Worm (Caenorhabditis elegans) whole organism, L2 larva: ENCODE measurements around the gene W02D7.4.
"Not testable (repeated sequence)": the region's sequence is repeated elsewhere in the genome, so short reads cannot be mapped to it uniquely, and the experiment has no call there.

Source experiments
- C34F6.9 ChIP-seq: fragments of 150-350 bp; optimal IDR thresholded peaks from 2 replicates; lab custom pipeline; 2014; ENCODE audit warnings: missing biosample characterization, missing genetic modification characterization
- F13H6.1 ChIP-seq: sonication (generic microtip); optimal IDR thresholded peaks from 2 replicates; lab custom pipeline; 2016; ENCODE audit warnings: missing genetic modification characterization, missing compliant biosample characterization
- Y55F3AM.14 ChIP-seq: fragments of 200-800 bp; sonication (Bioruptor generic); optimal IDR thresholded peaks from 2 replicates; lab custom pipeline; 2018; ENCODE audit warnings: mild to moderate bottlenecking, missing genetic modification characterization, missing compliant biosample characterization
- ZK546.5 ChIP-seq: sonication (generic microtip); optimal IDR thresholded peaks from 2 replicates; lab custom pipeline; 2017; ENCODE audit warnings: missing biosample characterization, missing genetic modification characterization
- ama-1 ChIP-seq: fragments of 150-350 bp; optimal IDR thresholded peaks from 2 replicates; lab custom pipeline; 2018; ENCODE audit warnings: inconsistent platforms
- blmp-1 ChIP-seq: sonication (generic microtip); optimal IDR thresholded peaks from 2 replicates; lab custom pipeline; 2017; ENCODE audit warnings: missing genetic modification characterization, mild to moderate bottlenecking, missing compliant biosample characterization, antibody characterized with exemption, moderate library complexity; ENCODE audit not compliant: insufficient read depth
- ceh-16 ChIP-seq: fragments of 150-350 bp; optimal IDR thresholded peaks from 2 replicates; lab custom pipeline; 2014; ENCODE audit warnings: missing biosample characterization, missing genetic modification characterization
- ceh-82 ChIP-seq: fragments of 150-350 bp; optimal IDR thresholded peaks from 2 replicates; lab custom pipeline; 2014; ENCODE audit warnings: missing biosample characterization, missing genetic modification characterization
- crh-2 ChIP-seq: sonication (generic microtip); optimal IDR thresholded peaks from 2 replicates; lab custom pipeline; 2017; ENCODE audit warnings: missing biosample characterization, missing genetic modification characterization
- dmd-4 ChIP-seq: sonication (generic microtip); optimal IDR thresholded peaks from 2 replicates; lab custom pipeline; 2017; ENCODE audit warnings: missing biosample characterization, missing genetic modification characterization
- egl-27 ChIP-seq: sonication (generic microtip); optimal IDR thresholded peaks from 3 replicates; lab custom pipeline; 2017; ENCODE audit warnings: missing biosample characterization, missing genetic modification reagents, missing genetic modification characterization
- elt-1 ChIP-seq: fragments of 150-350 bp; optimal IDR thresholded peaks from 2 replicates; lab custom pipeline; 2014; ENCODE audit warnings: missing biosample characterization, missing genetic modification characterization
- elt-3 ChIP-seq: sonication (generic microtip); optimal IDR thresholded peaks from 2 replicates; lab custom pipeline; 2017; ENCODE audit warnings: missing biosample characterization, missing genetic modification characterization
- gmeb-1 ChIP-seq: fragments of 150-350 bp; optimal IDR thresholded peaks from 2 replicates; lab custom pipeline; 2014; ENCODE audit warnings: missing biosample characterization, missing genetic modification characterization
- lin-11 ChIP-seq: fragments of 150-350 bp; sonication (generic microtip); optimal IDR thresholded peaks from 2 replicates; lab custom pipeline; 2014; ENCODE audit warnings: missing biosample characterization, missing genetic modification characterization, inconsistent platforms, mixed read lengths
- lin-13 ChIP-seq: fragments of 150-350 bp; optimal IDR thresholded peaks from 2 replicates; lab custom pipeline; 2014; ENCODE audit warnings: missing biosample characterization, missing genetic modification reagents, missing genetic modification characterization
- lin-39 ChIP-seq: fragments of 150-350 bp; optimal IDR thresholded peaks from 2 replicates; lab custom pipeline; 2014; ENCODE audit warnings: missing biosample characterization, missing genetic modification reagents, missing genetic modification characterization
- mab-5 ChIP-seq: fragments of 150-350 bp; optimal IDR thresholded peaks from 2 replicates; lab custom pipeline; 2014; ENCODE audit warnings: missing biosample characterization, missing genetic modification characterization
- mbf-1 ChIP-seq: sonication (generic microtip); optimal IDR thresholded peaks from 2 replicates; lab custom pipeline; 2017; ENCODE audit warnings: missing biosample characterization, missing genetic modification characterization
- mdl-1 ChIP-seq, 2 experiments: fragments of 150-350 bp in 1 of 2; sonication (generic microtip) in 1 of 2; optimal IDR thresholded peaks; 2 replicates each; lab custom pipeline; 2017; ENCODE audit warnings: missing biosample characterization in 2 of 2, missing genetic modification characterization in 2 of 2
- nhr-10 ChIP-seq: sonication (generic microtip); optimal IDR thresholded peaks from 2 replicates; lab custom pipeline; 2017; ENCODE audit warnings: missing biosample characterization, missing genetic modification characterization
- nhr-129 ChIP-seq: fragments of 150-350 bp; optimal IDR thresholded peaks from 2 replicates; lab custom pipeline; 2014; ENCODE audit warnings: missing biosample characterization, missing genetic modification characterization
- nhr-21 ChIP-seq: fragments of 150-350 bp; optimal IDR thresholded peaks from 2 replicates; lab custom pipeline; 2014; ENCODE audit warnings: missing biosample characterization, missing genetic modification characterization
- nhr-237 ChIP-seq: fragments of 150-350 bp; optimal IDR thresholded peaks from 2 replicates; lab custom pipeline; 2014; ENCODE audit warnings: missing biosample characterization, missing genetic modification characterization
- nhr-6 ChIP-seq: fragments of 150-350 bp; optimal IDR thresholded peaks from 2 replicates; lab custom pipeline; 2014; ENCODE audit warnings: missing biosample characterization, missing genetic modification characterization
- nhr-77 ChIP-seq: fragments of 150-350 bp; optimal IDR thresholded peaks from 2 replicates; lab custom pipeline; 2014; ENCODE audit warnings: missing biosample characterization, missing genetic modification characterization
- sma-3 ChIP-seq: sonication (generic microtip); optimal IDR thresholded peaks from 2 replicates; lab custom pipeline; 2016; ENCODE audit warnings: missing genetic modification reagents, missing genetic modification characterization, missing compliant biosample characterization
- sma-9 ChIP-seq, 2 experiments: fragments of 150-350 bp in 1 of 2; sonication (generic microtip) in 1 of 2; optimal IDR thresholded peaks; 2 replicates each; lab custom pipeline; 2014 to 2016; ENCODE audit warnings: missing genetic modification characterization in 2 of 2, mild to moderate bottlenecking in 1 of 2, missing biosample characterization in 1 of 2, missing compliant biosample characterization in 1 of 2, missing genetic modification reagents in 1 of 2, moderate library complexity in 1 of 2
- snpc-4 ChIP-seq: fragments of 150-350 bp; optimal IDR thresholded peaks from 2 replicates; lab custom pipeline; 2014; ENCODE audit warnings: missing biosample characterization, missing genetic modification characterization
- unc-39 ChIP-seq: fragments of 150-350 bp; optimal IDR thresholded peaks from 2 replicates; lab custom pipeline; 2014; ENCODE audit warnings: missing biosample characterization, missing genetic modification characterization
- unc-55 ChIP-seq: fragments of 150-350 bp; sonication (generic microtip); optimal IDR thresholded peaks from 3 replicates; lab custom pipeline; 2014; ENCODE audit warnings: missing biosample characterization, missing genetic modification reagents, missing genetic modification characterization
- ztf-1 ChIP-seq: fragments of 200-800 bp; sonication (Bioruptor generic); conservative IDR thresholded peaks from 2 replicates; pipeline ENCODE4 v1.3.6; 2022; ENCODE audit warnings: missing genetic modification characterization, missing compliant biosample characterization
- ztf-11 ChIP-seq: sonication (generic microtip); optimal IDR thresholded peaks from 2 replicates; lab custom pipeline; 2017; ENCODE audit warnings: missing biosample characterization, missing genetic modification characterization
- ztf-4 ChIP-seq: fragments of 150-350 bp; optimal IDR thresholded peaks from 2 replicates; lab custom pipeline; 2014; ENCODE audit warnings: missing biosample characterization, missing genetic modification characterization

W02D7.4 gene

DNA sequence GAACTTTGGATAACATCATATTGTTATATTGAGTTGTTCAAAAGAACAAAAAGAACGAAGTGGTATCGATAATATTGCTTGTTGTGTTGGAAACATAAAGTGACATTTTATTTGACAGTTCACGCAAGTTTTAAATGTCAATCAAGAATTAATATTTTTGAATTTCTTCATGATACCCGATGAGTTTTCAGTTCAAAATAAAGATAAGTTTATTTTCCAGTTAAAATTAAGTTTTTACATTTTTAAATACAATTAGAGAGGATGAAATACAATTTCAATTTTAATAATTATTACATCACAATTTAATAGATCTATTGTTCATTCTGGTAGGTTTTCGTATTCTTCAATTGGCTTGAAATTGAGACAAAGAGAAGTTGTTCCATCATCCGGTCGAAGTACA is at the start of gene W02D7.4:
Gene W02D7.4 (minus strand): TSS at position 101 of the 400 bp plus-strand sequence.
- TF ChIP-seq ZK546.5 (tag; lab: Kevin White, UChicago) (no peak), lin-11 (no peak), crh-2 (tag; lab: Kevin White, UChicago) (no peak), blmp-1 (no peak), sma-3 (GFP tag; lab: Kevin White, UChicago) (no peak), nhr-21 (tag; lab: Kevin White, UChicago) (no peak), mab-5 (tag; lab: Kevin White, UChicago) (no peak), egl-27 (no peak), lin-13 (no peak), unc-55 (GFP tag; lab: Kevin White, UChicago) (no peak), ama-1 (no peak), ztf-4 (no peak)

DNA sequence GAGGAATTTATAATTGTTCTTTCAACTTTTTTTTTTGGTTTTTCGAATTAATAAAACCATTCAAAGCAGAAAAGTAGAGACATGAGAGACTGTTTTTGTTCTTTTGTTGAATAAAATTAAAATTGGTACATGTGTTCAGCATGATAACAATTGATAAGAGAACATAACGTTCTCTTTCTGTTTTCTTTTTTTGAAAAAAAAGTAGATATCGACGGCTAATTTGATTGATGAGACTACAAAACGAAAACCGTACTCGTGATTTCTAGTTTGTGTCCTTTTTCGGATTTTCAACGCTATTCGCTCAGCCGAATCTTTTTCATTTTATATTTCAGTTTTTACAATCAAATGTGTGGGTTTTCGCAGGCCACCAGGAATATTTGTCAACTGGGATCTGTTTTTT is 48.0 kb upstream of the W02D7.4 start, which contains the start of gene C08D8.1:
Gene C08D8.1 (plus strand): TSS at position 324 of the 400 bp plus-strand sequence.
- TF ChIP-seq lin-11, result no peak
- TF ChIP-seq gmeb-1 (tag; lab: Kevin White, UChicago), result no peak
- TF ChIP-seq sma-9 (GFP tag; optimal IDR thresholded peaks at IDR 0.05; lab: Kevin White, UChicago), result no peak
- no peak for TF ChIP-seq sma-9 (tag; optimal IDR thresholded peaks at IDR 0.05; lab: Kevin White, UChicago)
- no peak for TF ChIP-seq ama-1
- TF ChIP-seq egl-27, result no peak
- no peak for TF ChIP-seq Y55F3AM.14 (GFP tag; lab: Kevin White, UChicago)
- TF ChIP-seq F13H6.1 (tag; lab: Kevin White, UChicago), result no peak
- no peak for TF ChIP-seq nhr-10 (tag; lab: Kevin White, UChicago)

DNA sequence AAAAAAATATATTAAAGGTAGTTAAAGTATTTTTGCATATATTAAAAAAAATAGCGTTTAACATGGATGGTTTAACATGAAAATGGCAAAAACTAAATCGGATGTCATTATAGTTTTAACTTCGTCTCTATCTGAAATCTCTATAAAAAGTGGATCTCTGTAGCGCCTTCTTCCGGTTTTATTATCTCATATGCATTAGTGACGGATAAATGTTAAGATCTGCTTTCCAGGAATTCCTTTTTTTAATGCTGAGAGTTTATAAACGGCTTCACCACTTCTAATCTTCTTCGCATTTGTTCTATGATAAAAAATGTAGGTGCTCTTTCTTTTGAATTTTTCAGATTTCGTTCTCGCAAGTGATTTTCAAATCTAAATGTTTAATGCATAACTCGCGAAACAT is 45.0 kb upstream of the W02D7.4 start:
- TF ChIP-seq dmd-4 (tag; lab: Kevin White, UChicago) (no peak), F13H6.1 (tag; lab: Kevin White, UChicago) (no peak), nhr-6 (no peak), ztf-11 (tag; lab: Kevin White, UChicago) (no peak), Y55F3AM.14 (GFP tag; lab: Kevin White, UChicago) (no peak), unc-39 (tag; lab: Kevin White, UChicago) (no peak), lin-13 (no peak), ceh-82 (tag; lab: Kevin White, UChicago) (no peak), elt-1 (tag; lab: Kevin White, UChicago) (no peak), nhr-237 (no peak), mbf-1 (tag; lab: Kevin White, UChicago) (no peak), ZK546.5 (tag; lab: Kevin White, UChicago) (no peak), egl-27 (no peak), crh-2 (tag; lab: Kevin White, UChicago) (no peak)

DNA sequence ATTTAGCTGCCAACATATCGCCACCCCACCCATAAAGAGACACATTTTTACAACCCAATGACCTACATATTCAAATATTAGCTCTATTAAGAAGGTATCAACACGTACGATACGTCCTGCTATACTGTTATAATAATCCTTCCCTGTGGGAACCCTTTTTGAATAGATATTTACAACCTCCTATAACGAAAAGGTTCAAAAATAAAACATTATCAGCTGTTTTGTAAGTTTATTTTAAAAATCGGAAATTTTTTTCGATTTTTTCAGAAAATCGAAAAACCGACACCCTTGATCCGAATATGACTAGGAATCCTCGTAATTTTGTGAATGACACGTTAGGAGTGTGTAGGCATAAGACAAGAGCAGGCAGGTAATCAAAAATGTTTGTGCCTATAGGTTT is 43.5 kb upstream of the W02D7.4 start, which contains the start of gene C08D8.7:
Gene C08D8.7 (plus strand): TSS at position 301 of the 400 bp plus-strand sequence.
- not testable (repeated sequence) for TF ChIP-seq nhr-77 (tag; lab: Kevin White, UChicago); elt-3 (tag; lab: Kevin White, UChicago); egl-27

DNA sequence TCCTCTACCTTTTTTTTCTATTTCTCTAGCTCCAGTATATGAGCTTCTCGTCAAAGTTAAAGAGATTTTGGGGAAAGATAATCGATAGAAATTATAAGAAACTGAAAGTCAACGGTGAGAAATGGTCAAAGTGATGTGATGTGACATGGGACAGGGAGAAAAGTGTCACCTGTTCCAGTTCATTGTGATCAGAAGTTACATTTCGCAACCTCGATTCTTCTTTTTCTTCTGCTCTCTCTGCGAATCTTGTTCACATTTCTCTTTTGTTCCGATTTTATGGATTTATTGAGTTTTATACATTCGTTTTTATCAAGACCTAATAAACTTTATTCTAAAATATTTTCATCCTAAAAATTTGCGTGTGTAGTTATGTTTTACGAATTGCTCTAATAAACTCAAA is 38.2 kb upstream of the W02D7.4 start:
- TF ChIP-seq crh-2 (tag; lab: Kevin White, UChicago) (no peak), lin-39 (no peak), snpc-4 (tag; lab: Kevin White, UChicago) (no peak), lin-13 (no peak), egl-27 (no peak), ceh-16 (tag; lab: Kevin White, UChicago) (no peak), nhr-129 (tag; lab: Kevin White, UChicago) (peak; percentile 20), ztf-1 (GFP tag; lab: Robert Waterston, UW) (no peak), ama-1 (no peak), C34F6.9 (tag; lab: Kevin White, UChicago) (peak; percentile 31), mdl-1 (tag; optimal IDR thresholded peaks at IDR 0.05; lab: Kevin White, UChicago) (no peak), sma-9 (GFP tag; optimal IDR thresholded peaks at IDR 0.05; lab: Kevin White, UChicago) (peak; percentile 23), sma-9 (tag; optimal IDR thresholded peaks at IDR 0.05; lab: Kevin White, UChicago) (no peak), blmp-1 (peak; percentile 31), ZK546.5 (tag; lab: Kevin White, UChicago) (no peak)
